Worm (Caenorhabditis elegans) whole organism, L4 larva: ENCODE results near the gene F25B3.5.

ENCODE experiments used
- F26F4.8 ChIP-seq: fragments of 200-800 bp; sonication (Bioruptor generic); conservative IDR thresholded peaks from 2 replicates; pipeline ENCODE4 v1.3.6; 2022; ENCODE audit warnings: missing genetic modification characterization, missing compliant biosample characterization
- F49E8.2 ChIP-seq: sonication (generic microtip); optimal IDR thresholded peaks from 2 replicates; lab custom pipeline; 2016; ENCODE audit warnings: missing compliant biosample characterization, mild to moderate bottlenecking, missing genetic modification characterization, borderline replicate concordance
- R02D3.7 ChIP-seq: fragments of 150-350 bp; sonication (generic microtip); optimal IDR thresholded peaks from 3 replicates; lab custom pipeline; 2014; ENCODE audit warnings: missing biosample characterization, missing genetic modification characterization
- Y75B8A.6 ChIP-seq: fragments of 200-800 bp; sonication (Bioruptor generic); IDR thresholded peaks from 2 replicates; pipeline ENCODE4 v1.3.6; 2022; ENCODE audit warnings: missing genetic modification reagents, missing genetic modification characterization, missing compliant biosample characterization
- ZK337.2 ChIP-seq: fragments of 200-800 bp; sonication (Bioruptor generic); IDR thresholded peaks from 2 replicates; pipeline ENCODE4 v1.3.6; 2022; ENCODE audit warnings: missing genetic modification reagents, missing genetic modification characterization, missing compliant biosample characterization
- ZK546.5 ChIP-seq, 2 experiments: sonication (generic microtip); optimal IDR thresholded peaks; 2 replicates each; lab custom pipeline; 2017; ENCODE audit warnings: missing biosample characterization in 2 of 2, missing genetic modification characterization in 2 of 2
- aha-1 ChIP-seq: fragments of 150-350 bp; peaks from one replicate; lab custom pipeline; 2014; ENCODE audit warnings: missing biosample characterization, missing genetic modification characterization
- aly-2 ChIP-seq: sonication (generic microtip); optimal IDR thresholded peaks from 2 replicates; lab custom pipeline; 2018; ENCODE audit warnings: missing biosample characterization, missing genetic modification characterization
- ama-1 ChIP-seq: fragments of 150-350 bp; optimal IDR thresholded peaks from 2 replicates; lab custom pipeline; 2014; ENCODE audit warnings: inconsistent platforms, mixed read lengths
- attf-4 ChIP-seq: sonication (generic microtip); optimal IDR thresholded peaks from 3 replicates; lab custom pipeline; 2017; ENCODE audit warnings: missing biosample characterization, missing genetic modification characterization
- ceh-20 ChIP-seq: fragments of 200-800 bp; sonication (Bioruptor generic); IDR thresholded peaks from 2 replicates; pipeline ENCODE4 v1.3.6; 2022; ENCODE audit warnings: missing genetic modification reagents, missing genetic modification characterization, missing compliant biosample characterization
- ceh-44 ChIP-seq: fragments of 200-800 bp; sonication (Bioruptor generic); IDR thresholded peaks from 2 replicates; pipeline ENCODE4 v1.3.6; 2022; ENCODE audit warnings: missing genetic modification reagents, missing genetic modification characterization, missing compliant biosample characterization
- ceh-62 ChIP-seq: sonication (generic microtip); optimal IDR thresholded peaks from 2 replicates; lab custom pipeline; 2017; ENCODE audit warnings: missing biosample characterization, missing genetic modification characterization
- cey-2 ChIP-seq: sonication (generic microtip); optimal IDR thresholded peaks from 3 replicates; lab custom pipeline; 2017; ENCODE audit warnings: missing genetic modification characterization, mild to moderate bottlenecking, missing compliant biosample characterization, antibody characterized with exemption, borderline replicate concordance; ENCODE audit not compliant: insufficient read depth
- daf-12 ChIP-seq: fragments of 150-350 bp; optimal IDR thresholded peaks from 2 replicates; lab custom pipeline; 2014; ENCODE audit warnings: missing biosample characterization, missing genetic modification reagents, missing genetic modification characterization
- daf-8 ChIP-seq: fragments of 200-800 bp; sonication (Bioruptor generic); IDR thresholded peaks from 2 replicates; pipeline ENCODE4 v1.3.6; 2022; ENCODE audit warnings: missing genetic modification characterization, missing compliant biosample characterization
- dmd-8 ChIP-seq: fragments of 200-800 bp; sonication (Bioruptor generic); IDR thresholded peaks from 2 replicates; pipeline ENCODE4 v1.3.6; 2022; ENCODE audit warnings: missing genetic modification characterization, missing compliant biosample characterization
- dmd-9 ChIP-seq: fragments of 200-800 bp; sonication (Bioruptor generic); IDR thresholded peaks from 2 replicates; pipeline ENCODE4 v1.3.6; 2022; ENCODE audit warnings: missing genetic modification reagents, missing genetic modification characterization, missing compliant biosample characterization
- dpl-1 ChIP-seq: fragments of 150-350 bp; optimal IDR thresholded peaks from 2 replicates; lab custom pipeline; 2014; ENCODE audit warnings: missing biosample characterization, missing genetic modification reagents, missing genetic modification characterization
- egl-27 ChIP-seq: sonication (generic microtip); optimal IDR thresholded peaks from 3 replicates; lab custom pipeline; 2017; ENCODE audit warnings: missing biosample characterization, missing genetic modification reagents, missing genetic modification characterization
- egl-43 ChIP-seq: fragments of 200-800 bp; sonication (Bioruptor generic); IDR thresholded peaks from 2 replicates; pipeline ENCODE4 v1.3.6; 2022; ENCODE audit warnings: missing genetic modification reagents, missing genetic modification characterization, missing compliant biosample characterization
- fkh-10 ChIP-seq: fragments of 150-350 bp; optimal IDR thresholded peaks from 2 replicates; lab custom pipeline; 2014; ENCODE audit warnings: missing biosample characterization, missing genetic modification reagents, missing genetic modification characterization
- fos-1 ChIP-seq: fragments of 150-350 bp; optimal IDR thresholded peaks from 2 replicates; lab custom pipeline; 2014; ENCODE audit warnings: missing biosample characterization, missing genetic modification characterization
- hif-1 ChIP-seq, 2 experiments: sonication (generic microtip); optimal IDR thresholded peaks; 2 replicates each; lab custom pipeline; 2016 to 2017; ENCODE audit warnings: missing compliant biosample characterization in 2 of 2, missing genetic modification characterization in 2 of 2, missing genetic modification reagents in 2 of 2, missing genotype in 2 of 2, mild to moderate bottlenecking in 1 of 2
- hlh-11 ChIP-seq: fragments of 200-800 bp; sonication (Bioruptor generic); optimal IDR thresholded peaks from 2 replicates; lab custom pipeline; 2018; ENCODE audit warnings: mild to moderate bottlenecking, missing genetic modification characterization, missing compliant biosample characterization
- jun-1 ChIP-seq: fragments of 150-350 bp; optimal IDR thresholded peaks from 2 replicates; lab custom pipeline; 2014; ENCODE audit warnings: missing biosample characterization, missing genetic modification reagents, missing genetic modification characterization
- lin-15B ChIP-seq: fragments of 150-350 bp; sonication (generic microtip); optimal IDR thresholded peaks from 3 replicates; lab custom pipeline; 2014; ENCODE audit warnings: missing biosample characterization, missing genetic modification characterization
- lin-29 ChIP-seq: fragments of 200-800 bp; sonication (Bioruptor generic); IDR thresholded peaks from 2 replicates; pipeline ENCODE4 v1.3.6; 2022; ENCODE audit warnings: missing genetic modification reagents, missing genetic modification characterization, missing compliant biosample characterization
- lin-39 ChIP-seq: fragments of 150-350 bp; optimal IDR thresholded peaks from 2 replicates; lab custom pipeline; 2014; ENCODE audit warnings: missing biosample characterization, missing genetic modification reagents, missing genetic modification characterization
- lir-3 ChIP-seq: sonication (generic microtip); optimal IDR thresholded peaks from 2 replicates; lab custom pipeline; 2016; ENCODE audit warnings: mild to moderate bottlenecking, missing genetic modification characterization, missing compliant biosample characterization
- mdl-1 ChIP-seq, 2 experiments: fragments of 150-350 bp in 1 of 2; sonication (generic microtip) in 1 of 2; optimal IDR thresholded peaks; 2 replicates each; lab custom pipeline; 2014 to 2017; ENCODE audit warnings: missing biosample characterization in 2 of 2, missing genetic modification characterization in 2 of 2
- mdt-29 ChIP-seq: fragments of 200-800 bp; sonication (Bioruptor generic); IDR thresholded peaks from 2 replicates; pipeline ENCODE4 v1.3.6; 2022; ENCODE audit warnings: missing genetic modification reagents, missing genetic modification characterization, missing compliant biosample characterization
- mes-2 ChIP-seq: sonication (generic microtip); optimal IDR thresholded peaks from 2 replicates; lab custom pipeline; 2016; ENCODE audit warnings: missing genotype, mild to moderate bottlenecking, missing genetic modification characterization, missing compliant biosample characterization; ENCODE audit not compliant: poor library complexity, severe bottlenecking
- mxl-2 ChIP-seq: fragments of 200-800 bp; sonication (Bioruptor generic); conservative IDR thresholded peaks from 2 replicates; pipeline ENCODE4 v1.3.6; 2022; ENCODE audit warnings: missing genetic modification reagents, missing genetic modification characterization, missing compliant biosample characterization
- nhr-111 ChIP-seq: fragments of 200-800 bp; sonication (Bioruptor generic); optimal IDR thresholded peaks from 2 replicates; lab custom pipeline; 2018; ENCODE audit warnings: mild to moderate bottlenecking, missing genetic modification characterization, missing compliant biosample characterization
- nhr-28 ChIP-seq: fragments of 150-350 bp; optimal IDR thresholded peaks from 2 replicates; lab custom pipeline; 2014; ENCODE audit warnings: missing biosample characterization, missing genetic modification characterization
- nhr-41 ChIP-seq: fragments of 200-800 bp; sonication (Bioruptor generic); IDR thresholded peaks from 2 replicates; pipeline ENCODE4 v1.3.6; 2022; ENCODE audit warnings: missing genetic modification reagents, missing genetic modification characterization, missing compliant biosample characterization
- nhr-42 ChIP-seq: fragments of 200-800 bp; sonication (Bioruptor generic); IDR thresholded peaks from 2 replicates; pipeline ENCODE4 v1.3.6; 2022; ENCODE audit warnings: missing genetic modification characterization, missing compliant biosample characterization
- nhr-76 ChIP-seq: fragments of 150-350 bp; optimal IDR thresholded peaks from 2 replicates; lab custom pipeline; 2014; ENCODE audit warnings: missing biosample characterization, missing genetic modification characterization
- pqm-1 ChIP-seq: sonication (generic microtip); optimal IDR thresholded peaks from 2 replicates; lab custom pipeline; 2017; ENCODE audit warnings: missing biosample characterization, missing genetic modification characterization
- saeg-2 ChIP-seq: fragments of 200-800 bp; sonication (Bioruptor generic); IDR thresholded peaks from 2 replicates; pipeline ENCODE4 v1.3.6; 2022; ENCODE audit warnings: missing genetic modification reagents, missing genetic modification characterization, missing compliant biosample characterization
- set-16 ChIP-seq: fragments of 200-800 bp; sonication (Bioruptor generic); IDR thresholded peaks from 2 replicates; pipeline ENCODE4 v1.3.6; 2022; ENCODE audit warnings: missing genetic modification reagents, missing genetic modification characterization, missing compliant biosample characterization
- skn-1 ChIP-seq: fragments of 150-350 bp; optimal IDR thresholded peaks from 2 replicates; lab custom pipeline; 2014; ENCODE audit warnings: missing biosample characterization, missing genetic modification characterization
- tra-1 ChIP-seq: fragments of 200-800 bp; sonication (Bioruptor generic); IDR thresholded peaks from 2 replicates; pipeline ENCODE4 v1.3.6; 2022; ENCODE audit warnings: missing genetic modification reagents, missing genetic modification characterization, missing compliant biosample characterization
- unc-130 ChIP-seq: sonication (generic microtip); optimal IDR thresholded peaks from 2 replicates; lab custom pipeline; 2016; ENCODE audit warnings: missing genetic modification reagents, missing genetic modification characterization, missing compliant biosample characterization
- zag-1 ChIP-seq: fragments of 150-350 bp; optimal IDR thresholded peaks from 2 replicates; lab custom pipeline; 2014; ENCODE audit warnings: missing biosample characterization, missing genetic modification characterization
- zfp-3 ChIP-seq: fragments of 200-800 bp; sonication (Bioruptor generic); conservative IDR thresholded peaks from 2 replicates; pipeline ENCODE4 v1.3.6; 2022; ENCODE audit warnings: missing genetic modification reagents, missing genetic modification characterization, missing compliant biosample characterization
- ztf-11 ChIP-seq: fragments of 150-350 bp; optimal IDR thresholded peaks from 2 replicates; lab custom pipeline; 2014; ENCODE audit warnings: missing biosample characterization, missing genetic modification characterization
- ztf-7 ChIP-seq: fragments of 150-350 bp; optimal IDR thresholded peaks from 2 replicates; lab custom pipeline; 2014; ENCODE audit warnings: missing biosample characterization, missing genetic modification characterization

F25B3.5 gene

DNA sequence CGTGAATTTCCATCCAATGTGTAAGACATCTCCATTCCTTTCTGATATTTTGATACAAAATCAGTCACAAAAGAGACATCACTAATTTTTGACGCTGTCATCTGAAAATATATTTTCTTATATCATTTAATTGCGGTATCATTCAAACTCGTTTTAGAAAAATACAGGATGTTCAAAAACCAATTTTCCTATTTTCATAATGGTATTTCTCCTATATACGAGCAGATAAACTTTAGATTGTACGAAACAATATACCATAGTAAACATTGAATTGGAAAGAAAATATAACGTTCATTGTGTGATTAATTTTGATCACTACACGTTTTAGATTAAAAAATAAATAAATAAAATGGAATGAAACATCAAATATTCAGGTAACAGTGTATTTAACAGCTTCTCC, 28.6 kb downstream of the F25B3.5 start, which contains the start of gene C50F4.16:
C50F4.16 (minus strand) TSS at position 101 of the 400 bp plus-strand sequence.
- TF ChIP-seq hlh-11 (no peak), zag-1 (tag; lab: Kevin White, UChicago) (no peak), daf-8 (GFP tag; lab: Robert Waterston, UW) (no peak), R02D3.7 (tag; lab: Kevin White, UChicago) (no peak)

DNA sequence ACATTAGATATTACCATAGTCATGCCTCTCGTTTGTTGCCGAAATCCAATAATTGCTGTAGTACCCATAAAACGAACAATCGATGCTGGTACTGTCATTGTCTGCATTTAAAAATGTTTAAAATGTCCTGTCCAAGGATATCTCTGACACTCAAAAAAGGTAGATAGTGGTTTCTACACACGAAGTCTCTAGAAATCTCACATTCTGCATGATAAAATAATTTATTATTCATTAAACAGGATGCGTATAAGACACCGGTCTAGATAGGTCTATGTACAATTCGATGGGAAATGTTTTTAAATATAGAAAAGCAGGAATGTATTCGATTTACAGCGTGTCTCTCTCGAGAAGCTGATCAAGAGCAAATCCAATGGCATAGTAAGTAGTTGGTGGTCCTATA, 30.5 kb downstream of the F25B3.5 start, which contains the start of gene C50F4.12:
C50F4.12 (minus strand) TSS at position 101 of the 400 bp plus-strand sequence.
- TF ChIP-seq mes-2, result no peak
- TF ChIP-seq set-16, result no peak
- no peak for TF ChIP-seq attf-4 (tag; lab: Kevin White, UChicago)
- no peak for TF ChIP-seq nhr-42
- no peak for TF ChIP-seq saeg-2 (GFP tag; lab: Robert Waterston, UW)
- TF ChIP-seq ceh-20 (GFP tag; lab: Robert Waterston, UW), result no peak
- no peak for TF ChIP-seq ZK546.5 (tag; optimal IDR thresholded peaks at IDR 0.05; lab: Kevin White, UChicago)
- TF ChIP-seq nhr-28 (tag; lab: Kevin White, UChicago), result no peak
- TF ChIP-seq zfp-3 (GFP tag; lab: Robert Waterston, UW), result no peak

DNA sequence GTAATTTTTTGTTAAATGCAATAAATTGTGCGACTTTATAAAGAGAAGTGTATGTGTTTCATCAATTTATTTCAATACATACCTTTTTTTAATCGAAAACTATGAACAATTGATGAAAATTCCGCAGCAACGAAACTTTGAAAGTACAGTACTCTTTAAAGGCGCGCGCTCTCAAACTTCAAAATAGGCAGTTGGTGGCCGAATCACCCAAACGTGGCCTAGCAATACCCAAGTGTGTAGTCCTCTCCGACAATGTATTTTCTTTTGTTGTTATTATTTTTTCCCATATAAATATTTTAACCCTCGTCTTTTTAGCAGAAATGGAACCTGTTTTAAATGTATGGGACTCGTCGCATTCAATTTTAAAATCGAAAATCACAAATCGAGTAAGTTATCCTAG, 33.6 kb downstream of the F25B3.5 start, which contains the start of gene C50F4.4:
C50F4.4 (plus strand) TSS at position 267 of the 400 bp plus-strand sequence.
- TF ChIP-seq ztf-7, result no peak
- no peak for TF ChIP-seq mdl-1 (tag; optimal IDR thresholded peaks at IDR 0.05; lab: Kevin White, UChicago)
- 0 out of 2 replicates have a peak, but pooled peaks have one; percentile 59 for TF ChIP-seq ZK337.2 (GFP tag; lab: Robert Waterston, UW)
- no peak for TF ChIP-seq pqm-1 (tag; lab: Kevin White, UChicago)
- TF ChIP-seq dmd-9 (GFP tag; lab: Robert Waterston, UW), result peak; percentile 53; the same call in 1 of the 2 replicates
- no peak for TF ChIP-seq nhr-111
- no peak for TF ChIP-seq tra-1 (GFP tag; lab: Robert Waterston, UW)
- TF ChIP-seq aly-2 (tag; lab: Kevin White, UChicago), result no peak
- no peak for TF ChIP-seq ztf-11
- TF ChIP-seq dpl-1 (GFP tag; lab: Kevin White, UChicago), result peak; percentile 55
- peak; percentile 97 for TF ChIP-seq mes-2
- no peak for TF ChIP-seq nhr-76 (tag; lab: Kevin White, UChicago)
- no peak for TF ChIP-seq cey-2 (tag; lab: Kevin White, UChicago)
- peak in 1 of 2 experiments; percentile 52 for TF ChIP-seq hif-1 (tag; optimal IDR thresholded peaks at IDR 0.05; lab: Kevin White, UChicago)
- peak; percentile 14 for TF ChIP-seq F49E8.2 (tag; lab: Kevin White, UChicago)
- no peak for TF ChIP-seq lin-39 (tag; lab: Kevin White, UChicago)
- TF ChIP-seq F26F4.8, result no peak
- TF ChIP-seq lin-15B (tag; lab: Kevin White, UChicago), result no peak
- no peak for TF ChIP-seq Y75B8A.6 (GFP tag; lab: Robert Waterston, UW)
- peak; percentile 84 for TF ChIP-seq unc-130
- no peak for TF ChIP-seq jun-1
- TF ChIP-seq egl-43, result no peak
- TF ChIP-seq nhr-41 (GFP tag; lab: Robert Waterston, UW), result no peak

DNA sequence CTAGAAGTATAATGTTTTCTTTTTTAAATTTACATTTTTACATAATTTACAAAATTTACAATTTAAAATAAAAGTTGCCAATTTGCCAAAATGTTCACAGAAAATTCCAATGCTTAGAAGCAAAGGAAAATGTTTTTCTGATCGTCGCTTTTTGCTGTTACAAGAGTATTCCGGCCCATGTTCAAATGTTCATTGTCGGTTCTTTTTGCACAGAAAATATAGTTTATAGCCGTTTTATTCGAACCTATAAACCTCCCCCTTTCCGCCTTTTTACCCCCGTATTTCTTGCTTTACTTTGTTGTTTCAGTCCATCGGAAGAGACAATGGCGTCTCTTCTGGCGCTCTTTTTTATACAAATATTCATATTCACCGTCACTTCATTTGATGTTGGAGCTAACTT, 35.5 kb downstream of the F25B3.5 start, which contains the start of gene tag-329:
tag-329 (plus strand) TSS at position 301 of the 400 bp plus-strand sequence.
- TF ChIP-seq aha-1, result no peak
- no peak for TF ChIP-seq set-16
- no peak for TF ChIP-seq egl-43
- TF ChIP-seq lin-29, result no peak
- no peak for TF ChIP-seq mdt-29 (GFP tag; lab: Robert Waterston, UW)
- no peak for TF ChIP-seq nhr-111
- TF ChIP-seq dmd-8, result no peak
- TF ChIP-seq mxl-2 (GFP tag; lab: Robert Waterston, UW), result no peak
- no peak for TF ChIP-seq fkh-10 (GFP tag; lab: Kevin White, UChicago)
- TF ChIP-seq ceh-44 (GFP tag; lab: Robert Waterston, UW), result no peak
- no peak for TF ChIP-seq ama-1 (lab: Kevin White, UChicago)
- TF ChIP-seq egl-27, result no peak
- TF ChIP-seq ceh-62, result no peak
- no peak for TF ChIP-seq daf-12 (tag; lab: Kevin White, UChicago)
- no peak for TF ChIP-seq skn-1
- no peak for TF ChIP-seq lir-3 (tag; lab: Kevin White, UChicago)
- TF ChIP-seq fos-1 (tag; lab: Kevin White, UChicago), result no peak
- no peak for TF ChIP-seq tra-1 (GFP tag; lab: Robert Waterston, UW)
